Worm (Caenorhabditis elegans) whole organism, young adult: ENCODE measurements around the gene ssr-2.
A peak's percentile ranks its signal among the peaks of the same experiment; 100 is the strongest.

Experiments
- B0261.1 ChIP-seq: sonication (generic microtip); optimal IDR thresholded peaks from 2 replicates; lab custom pipeline; 2016; ENCODE audit warnings: mild to moderate bottlenecking, missing genetic modification characterization, moderate library complexity, missing compliant biosample characterization
- B0336.3 ChIP-seq: fragments of 200-800 bp; sonication (Bioruptor generic); IDR thresholded peaks from 2 replicates; pipeline ENCODE4 v1.3.6; 2022; ENCODE audit warnings: missing genetic modification characterization, missing compliant biosample characterization
- C06A6.2 ChIP-seq: fragments of 200-800 bp; sonication (Bioruptor generic); conservative IDR thresholded peaks from 2 replicates; pipeline ENCODE4 v1.3.6; 2022; ENCODE audit warnings: missing genetic modification characterization, missing compliant biosample characterization
- C17E4.6 ChIP-seq: fragments of 200-800 bp; sonication (Bioruptor generic); IDR thresholded peaks from 2 replicates; pipeline ENCODE4 v1.3.6; 2022; ENCODE audit warnings: missing genetic modification reagents, missing genetic modification characterization, missing compliant biosample characterization
- F10E7.11 ChIP-seq: sonication (generic microtip); optimal IDR thresholded peaks from 2 replicates; lab custom pipeline; 2017; ENCODE audit warnings: mild to moderate bottlenecking, missing genetic modification characterization, moderate library complexity, missing compliant biosample characterization
- T07F8.4 ChIP-seq: sonication (generic microtip); optimal IDR thresholded peaks from 2 replicates; lab custom pipeline; 2016; ENCODE audit warnings: mild to moderate bottlenecking, missing genetic modification characterization, moderate library complexity, missing compliant biosample characterization
- akir-1 ChIP-seq: fragments of 200-800 bp; sonication (Bioruptor generic); optimal IDR thresholded peaks from 2 replicates; lab custom pipeline; 2018; ENCODE audit warnings: mild to moderate bottlenecking, missing genetic modification characterization, moderate library complexity, missing compliant biosample characterization
- ama-1 ChIP-seq, 3 experiments: fragments of 150-350 bp in 1 of 3; sonication (generic microtip) in 2 of 3; optimal IDR thresholded peaks; 2 replicates each; lab custom pipeline; 2014 to 2018; ENCODE audit warnings: missing biosample characterization in 2 of 3, missing genetic modification characterization in 2 of 3, missing genetic modification reagents in 2 of 3
- athp-1 ChIP-seq: sonication (generic microtip); optimal IDR thresholded peaks from 2 replicates; lab custom pipeline; 2017; ENCODE audit warnings: mild to moderate bottlenecking, missing genetic modification characterization, missing compliant biosample characterization
- bed-2 ChIP-seq: fragments of 200-800 bp; sonication (Bioruptor generic); IDR thresholded peaks from 2 replicates; pipeline ENCODE4 v1.3.6; 2022; ENCODE audit warnings: missing genetic modification reagents, missing genetic modification characterization, missing compliant biosample characterization
- cebp-1 ChIP-seq, 2 experiments: fragments of 200-800 bp in 1 of 2; sonication (Bioruptor generic) in 1 of 2; sonication (generic microtip) in 1 of 2; IDR thresholded peaks in 1 of 2; optimal IDR thresholded peaks in 1 of 2; 2 replicates each; pipeline versions ENCODE4 v1.3.6 to Lab custom; 2017 to 2022; ENCODE audit warnings: missing compliant biosample characterization in 2 of 2, missing genetic modification characterization in 2 of 2, mild to moderate bottlenecking in 1 of 2, missing genetic modification reagents in 1 of 2, moderate library complexity in 1 of 2
- cebp-2 ChIP-seq: fragments of 200-800 bp; sonication (Bioruptor generic); IDR thresholded peaks from 2 replicates; pipeline ENCODE4 v1.3.6; 2022; ENCODE audit warnings: missing genetic modification characterization, missing compliant biosample characterization
- dpff-1 ChIP-seq: sonication (generic microtip); optimal IDR thresholded peaks from 2 replicates; lab custom pipeline; 2017; ENCODE audit warnings: mild to moderate bottlenecking, missing genetic modification characterization, missing compliant biosample characterization
- egrh-3 ChIP-seq: fragments of 200-800 bp; sonication (Bioruptor generic); IDR thresholded peaks from 2 replicates; pipeline ENCODE4 v1.3.6; 2022; ENCODE audit warnings: missing genetic modification reagents, missing genetic modification characterization, missing compliant biosample characterization
- ekl-4 ChIP-seq: fragments of 200-800 bp; sonication (Bioruptor generic); IDR thresholded peaks from 2 replicates; pipeline ENCODE4 v1.3.6; 2022; ENCODE audit warnings: missing genetic modification reagents, missing genetic modification characterization, missing compliant biosample characterization
- hlh-12 ChIP-seq: sonication (generic microtip); optimal IDR thresholded peaks from 2 replicates; lab custom pipeline; 2016; ENCODE audit warnings: missing genetic modification characterization, missing compliant biosample characterization
- hlh-26 ChIP-seq: fragments of 200-800 bp; sonication (Bioruptor generic); conservative IDR thresholded peaks from 2 replicates; pipeline ENCODE4 v1.3.6; 2022; ENCODE audit warnings: missing genetic modification reagents, missing genetic modification characterization, missing compliant biosample characterization
- lag-1 ChIP-seq: fragments of 200-800 bp; sonication (Bioruptor generic); IDR thresholded peaks from 2 replicates; pipeline ENCODE4 v1.3.6; 2022; ENCODE audit warnings: missing genetic modification reagents, missing genetic modification characterization, missing compliant biosample characterization
- lin-26 ChIP-seq: fragments of 200-800 bp; sonication (Bioruptor generic); IDR thresholded peaks from 2 replicates; pipeline ENCODE4 v1.3.6; 2022; ENCODE audit warnings: missing genetic modification reagents, missing genetic modification characterization, missing compliant biosample characterization
- lsl-1 ChIP-seq: fragments of 200-800 bp; sonication (Bioruptor generic); optimal IDR thresholded peaks from 2 replicates; lab custom pipeline; 2018; ENCODE audit warnings: mild to moderate bottlenecking, missing genetic modification characterization, moderate library complexity, missing compliant biosample characterization
- nfya-1 ChIP-seq: sonication (generic microtip); optimal IDR thresholded peaks from 2 replicates; lab custom pipeline; 2017; ENCODE audit warnings: antibody characterized with exemption, missing compliant biosample characterization, missing genetic modification characterization, borderline replicate concordance; ENCODE audit not compliant: insufficient read depth
- nhr-27 ChIP-seq: fragments of 200-800 bp; sonication (Bioruptor generic); optimal IDR thresholded peaks from 2 replicates; lab custom pipeline; 2018; ENCODE audit warnings: mild to moderate bottlenecking, missing genetic modification characterization, moderate library complexity, missing compliant biosample characterization
- repo-1 ChIP-seq: sonication (generic microtip); optimal IDR thresholded peaks from 2 replicates; lab custom pipeline; 2017; ENCODE audit warnings: mild to moderate bottlenecking, missing genetic modification characterization, missing compliant biosample characterization
- snpc-3.4 ChIP-seq: sonication (generic microtip); optimal IDR thresholded peaks from 2 replicates; lab custom pipeline; 2017; ENCODE audit warnings: missing genetic modification characterization, mild to moderate bottlenecking, missing compliant biosample characterization, antibody characterized with exemption, moderate library complexity, missing genotype, missing genetic modification reagents
- snpc-4 ChIP-seq, 5 experiments: fragments of 150-350 bp in 1 of 5; sonication (generic microtip) in 4 of 5; optimal IDR thresholded peaks; 2 replicates each; lab custom pipeline; 2014 to 2018; ENCODE audit warnings: missing genetic modification characterization in 5 of 5, missing biosample characterization in 3 of 5, antibody characterized with exemption in 2 of 5, mild to moderate bottlenecking in 2 of 5, missing compliant biosample characterization in 2 of 5, missing genotype in 2 of 5, moderate library complexity in 2 of 5, missing genetic modification reagents in 1 of 5
- sptf-2 ChIP-seq: fragments of 200-800 bp; sonication (Bioruptor generic); optimal IDR thresholded peaks from 2 replicates; lab custom pipeline; 2018; ENCODE audit warnings: mild to moderate bottlenecking, missing genetic modification characterization, missing compliant biosample characterization
- unc-130 ChIP-seq: sonication (generic microtip); optimal IDR thresholded peaks from 2 replicates; lab custom pipeline; 2016; ENCODE audit warnings: missing genetic modification reagents, missing genetic modification characterization, missing compliant biosample characterization
- ztf-26 ChIP-seq: sonication (generic microtip); optimal IDR thresholded peaks from 2 replicates; lab custom pipeline; 2017; ENCODE audit warnings: missing genetic modification characterization, missing compliant biosample characterization
- ztf-28 ChIP-seq: fragments of 200-800 bp; sonication (Bioruptor generic); IDR thresholded peaks from 2 replicates; pipeline ENCODE4 v1.3.6; 2022; ENCODE audit warnings: missing genetic modification reagents, missing genetic modification characterization, missing compliant biosample characterization
- ztf-3 ChIP-seq: fragments of 200-800 bp; sonication (Bioruptor generic); optimal IDR thresholded peaks from 2 replicates; lab custom pipeline; 2018; ENCODE audit warnings: mild to moderate bottlenecking, missing genetic modification characterization, missing compliant biosample characterization
- ztf-6 ChIP-seq: fragments of 200-800 bp; sonication (Bioruptor generic); IDR thresholded peaks from 2 replicates; pipeline ENCODE4 v1.3.6; 2022; ENCODE audit warnings: missing genetic modification reagents, missing genetic modification characterization, missing compliant biosample characterization

Gene ssr-2

ce11 chrX:2827702-2828182 lies at the start of gene ssr-2:
Gene ssr-2 (minus strand): TSS chrX:2827752.
- no peak for TF ChIP-seq B0336.3 (GFP tag; lab: Robert Waterston, UW)
- TF ChIP-seq C17E4.6 (GFP tag; lab: Robert Waterston, UW): no peak

ce11 chrX:2874598-2874997 lies 47.0 kb upstream of the ssr-2 start:
- TF ChIP-seq cebp-1 (GFP tag; IDR thresholded peaks at IDR 0.05; lab: Robert Waterston, UW) (no peak), cebp-1 (tag; optimal IDR thresholded peaks at IDR 0.05; lab: Kevin White, UChicago) (no peak), hlh-12 (tag; lab: Kevin White, UChicago) (no peak), nhr-27 (tag; lab: Kevin White, UChicago) (no peak), ztf-3 (GFP tag; lab: Kevin White, UChicago) (no peak), athp-1 (tag; lab: Kevin White, UChicago) (no peak), repo-1 (tag; lab: Kevin White, UChicago) (no peak), ztf-28 (GFP tag; lab: Robert Waterston, UW) (no peak), akir-1 (GFP tag; lab: Kevin White, UChicago) (no peak), nfya-1 (tag; lab: Kevin White, UChicago) (no peak), F10E7.11 (tag; lab: Kevin White, UChicago) (no peak), C06A6.2 (no peak), lag-1 (no peak), ztf-26 (tag; lab: Kevin White, UChicago) (no peak), sptf-2 (GFP tag; lab: Kevin White, UChicago) (no peak), lsl-1 (GFP tag; lab: Kevin White, UChicago) (no peak), unc-130 (GFP tag; lab: Kevin White, UChicago) (no peak), T07F8.4 (tag; lab: Kevin White, UChicago) (no peak), dpff-1 (tag; lab: Kevin White, UChicago) (no peak), ztf-6 (GFP tag; lab: Robert Waterston, UW) (no peak)

- no peak for TF ChIP-seq ekl-4 (GFP tag; lab: Robert Waterston, UW)
- no peak for TF ChIP-seq cebp-2 (GFP tag; lab: Robert Waterston, UW)
- no peak for TF ChIP-seq lin-26
- no peak for TF ChIP-seq B0261.1
- no peak for TF ChIP-seq snpc-4 (GFP tag; optimal IDR thresholded peaks at IDR 0.05; lab: Kevin White, UChicago)
- no peak for TF ChIP-seq snpc-4 (tag; optimal IDR thresholded peaks at IDR 0.05; lab: Kevin White, UChicago)
- TF ChIP-seq egrh-3 (GFP tag; lab: Robert Waterston, UW): no peak
These were observed 45.7 kb upstream of the ssr-2 start for ce11 chrX:2873272-2873671.

- TF ChIP-seq snpc-3.4 (no peak), ztf-3 (GFP tag; lab: Kevin White, UChicago) (no peak)
These were observed 43.5 kb upstream of the ssr-2 start, which contains the start of gene F53B3.3 for ce11 chrX:2871037-2871436. Gene F53B3.3 (minus strand): TSS chrX:2871137.

- no peak for TF ChIP-seq hlh-26 (GFP tag; lab: Robert Waterston, UW)
- TF ChIP-seq ama-1 (optimal IDR thresholded peaks at IDR 0.05; lab: Kevin White, UChicago): peak; percentile 49
- TF ChIP-seq ama-1 (GFP tag; optimal IDR thresholded peaks at IDR 0.05; lab: Kevin White, UChicago): no peak
- TF ChIP-seq bed-2: no peak
These were observed 38.2 kb upstream of the ssr-2 start for ce11 chrX:2865591-2866217.
